Worm (Caenorhabditis elegans) whole organism, L2 larva: ENCODE data around the gene col-144.

ENCODE experiments used
- C34F6.9 ChIP-seq: fragments of 150-350 bp; optimal IDR thresholded peaks from 2 replicates; lab custom pipeline; 2014; ENCODE audit warnings: missing biosample characterization, missing genetic modification characterization
- F13H6.1 ChIP-seq: sonication (generic microtip); optimal IDR thresholded peaks from 2 replicates; lab custom pipeline; 2016; ENCODE audit warnings: missing genetic modification characterization, missing compliant biosample characterization
- R02D3.7 ChIP-seq: fragments of 150-350 bp; optimal IDR thresholded peaks from 2 replicates; lab custom pipeline; 2014; ENCODE audit warnings: missing biosample characterization, missing genetic modification characterization
- Y55F3AM.14 ChIP-seq: fragments of 200-800 bp; sonication (Bioruptor generic); optimal IDR thresholded peaks from 2 replicates; lab custom pipeline; 2018; ENCODE audit warnings: mild to moderate bottlenecking, missing genetic modification characterization, missing compliant biosample characterization
- ZK546.5 ChIP-seq: sonication (generic microtip); optimal IDR thresholded peaks from 2 replicates; lab custom pipeline; 2017; ENCODE audit warnings: missing biosample characterization, missing genetic modification characterization
- alr-1 ChIP-seq: fragments of 150-350 bp; optimal IDR thresholded peaks from 2 replicates; lab custom pipeline; 2014; ENCODE audit warnings: missing biosample characterization, missing genetic modification characterization
- aly-2 ChIP-seq: fragments of 150-350 bp; optimal IDR thresholded peaks from 2 replicates; lab custom pipeline; 2014; ENCODE audit warnings: missing biosample characterization, missing genetic modification characterization
- ama-1 ChIP-seq: fragments of 150-350 bp; optimal IDR thresholded peaks from 2 replicates; lab custom pipeline; 2018; ENCODE audit warnings: inconsistent platforms
- ceh-16 ChIP-seq: fragments of 150-350 bp; optimal IDR thresholded peaks from 2 replicates; lab custom pipeline; 2014; ENCODE audit warnings: missing biosample characterization, missing genetic modification characterization
- ceh-82 ChIP-seq: fragments of 150-350 bp; optimal IDR thresholded peaks from 2 replicates; lab custom pipeline; 2014; ENCODE audit warnings: missing biosample characterization, missing genetic modification characterization
- dmd-4 ChIP-seq: sonication (generic microtip); optimal IDR thresholded peaks from 2 replicates; lab custom pipeline; 2017; ENCODE audit warnings: missing biosample characterization, missing genetic modification characterization
- egl-27 ChIP-seq: sonication (generic microtip); optimal IDR thresholded peaks from 3 replicates; lab custom pipeline; 2017; ENCODE audit warnings: missing biosample characterization, missing genetic modification reagents, missing genetic modification characterization
- elt-1 ChIP-seq: fragments of 150-350 bp; optimal IDR thresholded peaks from 2 replicates; lab custom pipeline; 2014; ENCODE audit warnings: missing biosample characterization, missing genetic modification characterization
- elt-3 ChIP-seq: sonication (generic microtip); optimal IDR thresholded peaks from 2 replicates; lab custom pipeline; 2017; ENCODE audit warnings: missing biosample characterization, missing genetic modification characterization
- fos-1 ChIP-seq: fragments of 150-350 bp; optimal IDR thresholded peaks from 2 replicates; lab custom pipeline; 2014; ENCODE audit warnings: missing biosample characterization, missing genetic modification characterization
- gmeb-1 ChIP-seq: fragments of 150-350 bp; optimal IDR thresholded peaks from 2 replicates; lab custom pipeline; 2014; ENCODE audit warnings: missing biosample characterization, missing genetic modification characterization
- lin-11 ChIP-seq: fragments of 150-350 bp; sonication (generic microtip); optimal IDR thresholded peaks from 2 replicates; lab custom pipeline; 2014; ENCODE audit warnings: missing biosample characterization, missing genetic modification characterization, inconsistent platforms, mixed read lengths
- lin-13 ChIP-seq: fragments of 150-350 bp; optimal IDR thresholded peaks from 2 replicates; lab custom pipeline; 2014; ENCODE audit warnings: missing biosample characterization, missing genetic modification reagents, missing genetic modification characterization
- lin-39 ChIP-seq: fragments of 150-350 bp; optimal IDR thresholded peaks from 2 replicates; lab custom pipeline; 2014; ENCODE audit warnings: missing biosample characterization, missing genetic modification reagents, missing genetic modification characterization
- lsy-2 ChIP-seq, 2 experiments: fragments of 150-350 bp in 1 of 2; sonication (generic microtip) in 1 of 2; optimal IDR thresholded peaks; 2 replicates each; lab custom pipeline; 2014 to 2017; ENCODE audit warnings: missing biosample characterization in 2 of 2, missing genetic modification characterization in 2 of 2
- mbf-1 ChIP-seq: sonication (generic microtip); optimal IDR thresholded peaks from 2 replicates; lab custom pipeline; 2017; ENCODE audit warnings: missing biosample characterization, missing genetic modification characterization
- mdl-1 ChIP-seq, 2 experiments: fragments of 150-350 bp in 1 of 2; sonication (generic microtip) in 1 of 2; optimal IDR thresholded peaks; 2 replicates each; lab custom pipeline; 2017; ENCODE audit warnings: missing biosample characterization in 2 of 2, missing genetic modification characterization in 2 of 2
- nhr-11 ChIP-seq: fragments of 150-350 bp; optimal IDR thresholded peaks from 2 replicates; lab custom pipeline; 2014; ENCODE audit warnings: missing biosample characterization, missing genetic modification characterization
- nhr-12 ChIP-seq: fragments of 150-350 bp; optimal IDR thresholded peaks from 2 replicates; lab custom pipeline; 2014; ENCODE audit warnings: missing biosample characterization, missing genetic modification characterization
- nhr-129 ChIP-seq: fragments of 150-350 bp; optimal IDR thresholded peaks from 2 replicates; lab custom pipeline; 2014; ENCODE audit warnings: missing biosample characterization, missing genetic modification characterization
- nhr-21 ChIP-seq: fragments of 150-350 bp; optimal IDR thresholded peaks from 2 replicates; lab custom pipeline; 2014; ENCODE audit warnings: missing biosample characterization, missing genetic modification characterization
- nhr-23 ChIP-seq: fragments of 150-350 bp; optimal IDR thresholded peaks from 2 replicates; lab custom pipeline; 2014; ENCODE audit warnings: missing biosample characterization, missing genetic modification reagents, missing genetic modification characterization
- nhr-237 ChIP-seq: fragments of 150-350 bp; optimal IDR thresholded peaks from 2 replicates; lab custom pipeline; 2014; ENCODE audit warnings: missing biosample characterization, missing genetic modification characterization
- nhr-25 ChIP-seq: fragments of 150-350 bp; sonication (generic microtip); optimal IDR thresholded peaks from 3 replicates; lab custom pipeline; 2014; ENCODE audit warnings: missing biosample characterization, missing genetic modification characterization
- peb-1 ChIP-seq: fragments of 150-350 bp; optimal IDR thresholded peaks from 2 replicates; lab custom pipeline; 2014; ENCODE audit warnings: missing biosample characterization, missing genetic modification characterization
- skn-1 ChIP-seq: sonication (generic microtip); optimal IDR thresholded peaks from 2 replicates; lab custom pipeline; 2017; ENCODE audit warnings: missing biosample characterization, missing genetic modification characterization
- sma-3 ChIP-seq: sonication (generic microtip); optimal IDR thresholded peaks from 2 replicates; lab custom pipeline; 2016; ENCODE audit warnings: missing genetic modification reagents, missing genetic modification characterization, missing compliant biosample characterization
- sma-9 ChIP-seq, 2 experiments: fragments of 150-350 bp in 1 of 2; sonication (generic microtip) in 1 of 2; optimal IDR thresholded peaks; 2 replicates each; lab custom pipeline; 2014 to 2016; ENCODE audit warnings: missing genetic modification characterization in 2 of 2, mild to moderate bottlenecking in 1 of 2, missing biosample characterization in 1 of 2, missing compliant biosample characterization in 1 of 2, missing genetic modification reagents in 1 of 2, moderate library complexity in 1 of 2
- snpc-4 ChIP-seq: fragments of 150-350 bp; optimal IDR thresholded peaks from 2 replicates; lab custom pipeline; 2014; ENCODE audit warnings: missing biosample characterization, missing genetic modification characterization
- unc-39 ChIP-seq: fragments of 150-350 bp; optimal IDR thresholded peaks from 2 replicates; lab custom pipeline; 2014; ENCODE audit warnings: missing biosample characterization, missing genetic modification characterization
- unc-55 ChIP-seq: fragments of 150-350 bp; sonication (generic microtip); optimal IDR thresholded peaks from 3 replicates; lab custom pipeline; 2014; ENCODE audit warnings: missing biosample characterization, missing genetic modification reagents, missing genetic modification characterization
- unc-62 ChIP-seq: fragments of 150-350 bp; optimal IDR thresholded peaks from 2 replicates; lab custom pipeline; 2014; ENCODE audit warnings: missing biosample characterization, missing genetic modification reagents, missing genetic modification characterization
- zag-1 ChIP-seq: fragments of 150-350 bp; optimal IDR thresholded peaks from 2 replicates; lab custom pipeline; 2014; ENCODE audit warnings: missing biosample characterization, missing genetic modification characterization
- ztf-1 ChIP-seq: fragments of 200-800 bp; sonication (Bioruptor generic); conservative IDR thresholded peaks from 2 replicates; pipeline ENCODE4 v1.3.6; 2022; ENCODE audit warnings: missing genetic modification characterization, missing compliant biosample characterization
- ztf-11 ChIP-seq: sonication (generic microtip); optimal IDR thresholded peaks from 2 replicates; lab custom pipeline; 2017; ENCODE audit warnings: missing biosample characterization, missing genetic modification characterization

col-144 gene

DNA sequence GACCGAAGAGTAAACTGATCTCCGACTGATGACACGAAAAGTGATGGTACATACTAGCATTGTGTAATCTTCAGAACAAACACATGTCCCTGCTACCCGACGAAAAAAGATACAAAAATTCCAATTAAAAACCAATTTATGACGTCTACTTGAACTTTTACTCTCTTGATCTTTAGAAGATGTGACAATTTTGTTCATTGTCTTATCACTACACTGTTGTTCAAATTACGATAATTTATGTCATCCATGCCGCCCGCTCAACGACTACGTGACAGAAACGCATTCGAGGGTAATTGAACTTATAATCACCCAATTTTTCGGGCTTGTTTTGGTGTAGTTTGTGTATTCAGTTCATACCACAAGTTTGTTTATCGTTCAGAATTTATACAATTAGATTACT lies 16.5 kb downstream of the col-144 start:
- TF ChIP-seq nhr-11 (tag; lab: Kevin White, UChicago) (no peak), nhr-21 (tag; lab: Kevin White, UChicago) (peak; percentile 33), ama-1 (lab: Kevin White, UChicago) (no peak), unc-55 (GFP tag; lab: Kevin White, UChicago) (no peak), egl-27 (tag; lab: Kevin White, UChicago) (no peak), nhr-12 (no peak), nhr-237 (no peak), R02D3.7 (tag; lab: Kevin White, UChicago) (no peak), fos-1 (no peak), snpc-4 (no peak), Y55F3AM.14 (GFP tag; lab: Kevin White, UChicago) (no peak), ceh-82 (tag; lab: Kevin White, UChicago) (no peak), sma-3 (peak; percentile 31), sma-9 (GFP tag; optimal IDR thresholded peaks at IDR 0.05; lab: Kevin White, UChicago) (peak; percentile 60), sma-9 (tag; optimal IDR thresholded peaks at IDR 0.05; lab: Kevin White, UChicago) (no peak)

ce11 chrV:9141297-9141696 lies 19.1 kb downstream of the col-144 start, which contains the start of gene pitr-3:
Gene pitr-3, minus strand, starts transcription at chrV:9141397.
- TF ChIP-seq dmd-4 (no peak), mdl-1 (tag; optimal IDR thresholded peaks at IDR 0.05; lab: Kevin White, UChicago) (no peak), elt-1 (tag; lab: Kevin White, UChicago) (no peak), ama-1 (lab: Kevin White, UChicago) (no peak), nhr-12 (no peak), unc-39 (tag; lab: Kevin White, UChicago) (no peak), ztf-11 (tag; lab: Kevin White, UChicago) (no peak), nhr-25 (no peak), mbf-1 (tag; lab: Kevin White, UChicago) (no peak)

DNA sequence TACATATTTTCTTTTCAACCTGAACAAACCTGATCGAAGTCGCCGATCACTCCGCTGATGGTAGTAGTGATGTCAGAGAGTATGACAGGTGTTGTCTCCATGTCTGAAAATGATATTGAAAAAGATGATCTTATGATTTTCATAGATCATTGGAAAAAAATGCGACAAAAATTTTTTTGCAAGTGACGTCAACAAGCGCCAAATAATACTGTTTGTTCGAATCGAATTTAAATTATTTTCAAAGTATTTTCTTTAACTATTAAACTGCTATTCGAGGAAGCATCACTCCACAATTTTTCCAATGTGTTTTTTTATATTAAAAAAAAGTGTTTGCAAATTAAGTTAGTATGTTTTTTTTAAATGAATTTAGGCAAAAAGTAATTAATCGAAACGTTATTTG lies 22.8 kb downstream of the col-144 start, which contains the start of gene pitr-2:
TSS of gene pitr-2 (minus strand) at position 101 of the 400 bp plus-strand sequence.
- TF ChIP-seq ztf-1 (GFP tag; lab: Robert Waterston, UW): no peak
- TF ChIP-seq elt-1 (tag; lab: Kevin White, UChicago): no peak
- TF ChIP-seq nhr-25: no peak
- TF ChIP-seq R02D3.7 (tag; lab: Kevin White, UChicago): no peak
- TF ChIP-seq dmd-4: no peak
- TF ChIP-seq egl-27 (tag; lab: Kevin White, UChicago): no peak
- no peak for TF ChIP-seq lin-13 (GFP tag; lab: Kevin White, UChicago)
- no peak for TF ChIP-seq sma-3
- no peak for TF ChIP-seq lin-39 (tag; lab: Kevin White, UChicago)
- TF ChIP-seq unc-62 (GFP tag; lab: Kevin White, UChicago): no peak
- TF ChIP-seq gmeb-1 (tag; lab: Kevin White, UChicago): no peak
- no peak for TF ChIP-seq zag-1 (tag; lab: Kevin White, UChicago)
- no peak for TF ChIP-seq aly-2 (tag; lab: Kevin White, UChicago)
- TF ChIP-seq, all 48 proteins: peak for 0

DNA sequence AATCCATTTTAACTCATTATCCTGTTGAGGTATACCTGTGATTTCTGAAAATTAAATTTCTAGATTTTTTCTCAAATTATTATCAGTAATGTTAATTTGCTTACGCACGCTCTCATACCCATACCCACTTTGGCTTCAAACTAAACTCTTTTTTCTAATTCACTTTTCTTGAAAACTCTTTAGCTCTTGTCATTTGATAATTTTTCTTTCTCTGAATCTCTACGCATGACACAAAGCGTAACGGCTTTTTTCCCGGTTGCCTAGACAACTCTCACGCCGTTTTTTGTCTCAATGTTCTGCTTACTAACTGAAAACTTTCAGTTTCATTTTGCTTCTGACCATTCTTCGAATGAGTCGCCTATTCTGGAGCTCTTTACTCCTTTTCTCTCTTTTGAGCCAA lies 26.5 kb downstream of the col-144 start, which contains the start of gene B0222.1:
TSS of gene B0222.1 (plus strand) at position 306 of the 400 bp plus-strand sequence.
- TF ChIP-seq nhr-23 (tag; lab: Kevin White, UChicago) (no peak), nhr-129 (tag; lab: Kevin White, UChicago) (no peak), nhr-12 (no peak), alr-1 (no peak), C34F6.9 (peak; percentile 19), lin-11 (tag; lab: Kevin White, UChicago) (peak; percentile 21), unc-39 (tag; lab: Kevin White, UChicago) (no peak), mdl-1 (tag; optimal IDR thresholded peaks at IDR 0.05; lab: Kevin White, UChicago) (no peak), nhr-21 (tag; lab: Kevin White, UChicago) (no peak), sma-3 (no peak), lsy-2 (tag; optimal IDR thresholded peaks at IDR 0.05; lab: Kevin White, UChicago) (no peak)

DNA sequence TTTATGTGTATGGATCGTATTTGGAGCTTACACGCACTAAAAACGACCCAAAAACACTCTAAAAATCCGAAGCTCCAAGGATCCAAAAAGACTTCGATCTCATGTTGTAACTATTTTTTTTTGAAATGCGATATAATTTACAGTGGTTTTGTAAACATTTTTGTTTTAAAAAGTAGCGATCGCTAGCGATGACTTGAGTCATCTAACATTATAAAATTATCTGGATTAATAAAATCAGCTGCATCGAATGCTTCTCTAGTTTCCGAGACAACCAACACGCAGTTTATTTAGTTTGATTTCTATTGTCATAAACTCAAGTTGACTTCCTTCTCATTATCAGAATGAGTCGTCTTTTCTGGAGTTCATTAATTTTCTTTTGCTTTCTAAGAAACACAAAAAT lies 28.4 kb downstream of the col-144 start, which contains the start of gene F21C10.1:
TSS of gene F21C10.1 (plus strand) at position 301 of the 400 bp plus-strand sequence.
- TF ChIP-seq ceh-16 (tag; lab: Kevin White, UChicago): no peak
- no peak for TF ChIP-seq zag-1 (tag; lab: Kevin White, UChicago)
- no peak for TF ChIP-seq skn-1
- TF ChIP-seq peb-1 (tag; lab: Kevin White, UChicago): no peak
- TF ChIP-seq nhr-12: no peak
- TF ChIP-seq alr-1: no peak
- TF ChIP-seq fos-1: no peak
- TF ChIP-seq elt-3 (tag; lab: Kevin White, UChicago): no peak
- TF ChIP-seq elt-1 (tag; lab: Kevin White, UChicago): no peak
- TF ChIP-seq ztf-1 (GFP tag; lab: Robert Waterston, UW): no peak
- TF ChIP-seq unc-62 (GFP tag; lab: Kevin White, UChicago): no peak
- no peak for TF ChIP-seq lin-39 (tag; lab: Kevin White, UChicago)
- TF ChIP-seq nhr-25: no peak
- TF ChIP-seq ZK546.5 (tag; lab: Kevin White, UChicago): no peak
- no peak for TF ChIP-seq F13H6.1
- no peak for TF ChIP-seq ceh-82 (tag; lab: Kevin White, UChicago)
- TF ChIP-seq, all 48 proteins: peak for 0
